Worm (Caenorhabditis elegans): ENCODE results near the gene set-21.

The set-21 gene

ce11 chrIV:4393942-4394460 lies 3.4 kb downstream of the set-21 start, which contains the start of gene ell-1:
Gene ell-1, plus strand, starts transcription at chrIV:4394410.
- peak; percentile 4 for TF ChIP-seq ceh-28 (tag; optimal IDR thresholded peaks at IDR 0.05)
- no peak for TF ChIP-seq ceh-82 (tag; optimal IDR thresholded peaks at IDR 0.05)
- no peak for TF ChIP-seq lin-15B (tag; optimal IDR thresholded peaks at IDR 0.05)
- no peak for TF ChIP-seq ama-1 (optimal IDR thresholded peaks at IDR 0.05)
- peak; percentile 18 for TF ChIP-seq pha-4 (tag; optimal IDR thresholded peaks at IDR 0.05)
- TF ChIP-seq nhr-25 (tag; optimal IDR thresholded peaks at IDR 0.05), result no peak
- TF ChIP-seq egl-5 (tag; optimal IDR thresholded peaks at IDR 0.05), result no peak
- no peak for TF ChIP-seq elt-2 (tag; optimal IDR thresholded peaks at IDR 0.05)
- no peak for TF ChIP-seq nhr-237 (tag; optimal IDR thresholded peaks at IDR 0.05)
- no peak for TF ChIP-seq daf-12 (tag; optimal IDR thresholded peaks at IDR 0.05)
- no peak for TF ChIP-seq elt-3 (tag; optimal IDR thresholded peaks at IDR 0.05)
- no peak for TF ChIP-seq skn-1 (tag; optimal IDR thresholded peaks at IDR 0.05)
- peak; percentile 3 for TF ChIP-seq nfya-1 (tag; optimal IDR thresholded peaks at IDR 0.05; ENCODE audit: insufficient read depth)
- no peak for TF ChIP-seq aly-2 (tag; optimal IDR thresholded peaks at IDR 0.05)

DNA sequence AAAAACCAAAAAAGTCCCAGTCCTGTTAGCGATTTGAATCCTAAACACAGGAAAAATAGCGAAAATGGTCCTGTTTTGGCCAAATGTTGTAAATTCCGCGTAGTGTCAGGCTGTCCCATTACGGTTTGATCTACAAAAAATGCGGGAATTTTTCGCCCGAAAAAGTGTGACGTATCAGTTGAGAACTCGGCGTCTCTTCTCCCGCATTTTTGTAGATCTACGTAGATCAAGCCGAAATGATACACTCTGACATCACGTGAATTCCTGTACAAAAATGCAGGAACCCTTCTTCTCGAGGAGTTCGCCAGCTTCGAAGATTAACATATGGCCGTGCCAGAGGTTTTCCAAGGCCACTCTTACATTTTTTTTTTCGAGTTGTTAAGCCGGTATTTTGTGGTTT lies 4.9 kb downstream of the set-21 start:
- no peak for TF ChIP-seq nhr-77 (tag; optimal IDR thresholded peaks at IDR 0.05)
- TF ChIP-seq skn-1 (tag; optimal IDR thresholded peaks at IDR 0.05), result no peak
- TF ChIP-seq mml-1 (tag; optimal IDR thresholded peaks at IDR 0.05), result no peak
- no peak for TF ChIP-seq ceh-28 (tag; optimal IDR thresholded peaks at IDR 0.05)
- TF ChIP-seq egl-27 (tag; optimal IDR thresholded peaks at IDR 0.05), result no peak
- no peak for TF ChIP-seq mdl-1 (tag; optimal IDR thresholded peaks at IDR 0.05)
- no peak for TF ChIP-seq jun-1 (tag; optimal IDR thresholded peaks at IDR 0.05)
- no peak for TF ChIP-seq nhr-25 (tag; optimal IDR thresholded peaks at IDR 0.05)
- no peak for TF ChIP-seq fkh-10 (GFP tag; optimal IDR thresholded peaks at IDR 0.05)
- TF ChIP-seq fkh-2 (tag; optimal IDR thresholded peaks at IDR 0.05), result no peak
- no peak for TF ChIP-seq nhr-43 (tag; optimal IDR thresholded peaks at IDR 0.05; ENCODE audit: poor library complexity, severe bottlenecking)

DNA sequence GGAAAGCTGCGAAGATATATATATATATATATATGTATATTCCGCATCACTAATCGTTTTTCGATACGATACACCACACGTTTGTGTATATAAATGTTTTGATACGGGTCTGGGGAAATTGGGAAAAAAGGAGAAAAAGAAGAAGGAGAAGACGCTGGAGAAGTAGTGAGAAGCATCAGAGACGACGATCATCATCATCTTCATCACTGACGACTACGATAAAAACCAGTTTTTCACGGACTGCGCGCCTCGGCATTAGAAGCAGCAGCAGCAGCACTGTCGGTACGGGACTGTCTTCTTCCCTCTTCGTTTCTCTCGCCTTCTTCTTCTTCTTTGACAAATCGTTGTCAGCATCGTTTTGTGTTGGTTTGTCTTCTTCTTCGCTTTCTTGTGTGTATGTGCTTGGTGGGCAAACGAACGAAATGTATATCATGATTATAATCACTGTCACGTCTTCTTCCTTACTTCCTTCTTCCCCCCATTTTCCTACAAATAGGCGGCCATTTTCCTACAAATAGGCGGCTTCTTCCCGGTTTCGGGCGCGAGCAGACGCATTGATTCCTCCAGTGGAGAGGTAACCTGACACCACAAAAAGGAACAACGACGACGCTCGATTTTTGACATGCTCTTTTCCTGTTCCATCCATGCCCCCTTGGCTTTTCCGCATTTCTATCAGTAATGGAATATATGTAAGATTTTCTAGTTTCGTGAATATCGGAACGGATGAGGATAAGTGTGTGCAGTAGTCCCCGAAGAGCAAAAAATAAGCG lies 5.6 kb downstream of the set-21 start:
- TF ChIP-seq nhr-43 (tag; optimal IDR thresholded peaks at IDR 0.05; ENCODE audit: poor library complexity, severe bottlenecking) (peak; percentile 68), tbx-2 (tag; optimal IDR thresholded peaks at IDR 0.05) (no peak), nfya-1 (tag; optimal IDR thresholded peaks at IDR 0.05; ENCODE audit: insufficient read depth) (no peak), lin-15B (tag; optimal IDR thresholded peaks at IDR 0.05) (no peak), nhr-23 (tag; optimal IDR thresholded peaks at IDR 0.05) (peak; percentile 53), nhr-67 (tag; optimal IDR thresholded peaks at IDR 0.05) (no peak), lsy-12 (tag; optimal IDR thresholded peaks at IDR 0.05) (no peak), nhr-25 (tag; optimal IDR thresholded peaks at IDR 0.05) (peak; percentile 89), fkh-10 (GFP tag; optimal IDR thresholded peaks at IDR 0.05) (no peak)

- TF ChIP-seq pha-4 (tag; optimal IDR thresholded peaks at IDR 0.05), result peak; percentile 91
- no peak for TF ChIP-seq egl-27 (tag; optimal IDR thresholded peaks at IDR 0.05)
- TF ChIP-seq elt-2 (tag; optimal IDR thresholded peaks at IDR 0.05), result peak; percentile 65
- no peak for TF ChIP-seq fkh-2 (tag; optimal IDR thresholded peaks at IDR 0.05)
- no peak for TF ChIP-seq ama-1 (optimal IDR thresholded peaks at IDR 0.05)
- TF ChIP-seq pqm-1 (tag; optimal IDR thresholded peaks at IDR 0.05), result peak; percentile 43
- TF ChIP-seq mml-1 (tag; optimal IDR thresholded peaks at IDR 0.05), result no peak
Observed at ce11 chrIV:4397111-4397510, 6.5 kb downstream of the set-21 start.

ce11 chrIV:4397586-4397985 lies 6.9 kb downstream of the set-21 start:
- peak; percentile 94 for TF ChIP-seq nfya-1 (tag; optimal IDR thresholded peaks at IDR 0.05; ENCODE audit: insufficient read depth)
- no peak for TF ChIP-seq ztf-4 (tag; optimal IDR thresholded peaks at IDR 0.05)

- TF ChIP-seq nhr-77 (tag; optimal IDR thresholded peaks at IDR 0.05), result no peak
- TF ChIP-seq sea-2 (GFP tag; optimal IDR thresholded peaks at IDR 0.05), result no peak
- no peak for TF ChIP-seq ceh-16 (tag; optimal IDR thresholded peaks at IDR 0.05)
- no peak for TF ChIP-seq elt-1 (tag; optimal IDR thresholded peaks at IDR 0.05)
- no peak for TF ChIP-seq nhr-67 (tag; optimal IDR thresholded peaks at IDR 0.05)
- peak; percentile 17 for TF ChIP-seq R02D3.7 (tag; optimal IDR thresholded peaks at IDR 0.05)
- peak; percentile 27 for TF ChIP-seq snpc-4 (tag; optimal IDR thresholded peaks at IDR 0.05)
- TF ChIP-seq nhr-11 (tag; optimal IDR thresholded peaks at IDR 0.05), result no peak
- no peak for TF ChIP-seq unc-39 (tag; optimal IDR thresholded peaks at IDR 0.05)
- TF ChIP-seq ceh-28 (tag; optimal IDR thresholded peaks at IDR 0.05), result no peak
- peak; percentile 1 for TF ChIP-seq lsy-12 (tag; optimal IDR thresholded peaks at IDR 0.05)
- TF ChIP-seq unc-62 (GFP tag; optimal IDR thresholded peaks at IDR 0.05), result no peak
- peak; percentile 73 for TF ChIP-seq nhr-25 (tag; optimal IDR thresholded peaks at IDR 0.05)
- no peak for TF ChIP-seq ztf-4 (tag; optimal IDR thresholded peaks at IDR 0.05)
- TF ChIP-seq pqm-1 (tag; optimal IDR thresholded peaks at IDR 0.05), result no peak
- peak in 1 of 3 experiments; percentile 47 for TF ChIP-seq elt-3 (tag; optimal IDR thresholded peaks at IDR 0.05)
- TF ChIP-seq nhr-43 (tag; optimal IDR thresholded peaks at IDR 0.05; ENCODE audit: poor library complexity, severe bottlenecking), result peak; percentile 48
- peak; percentile 22 for TF ChIP-seq pha-4 (tag; optimal IDR thresholded peaks at IDR 0.05)
- TF ChIP-seq eor-1 (tag; optimal IDR thresholded peaks at IDR 0.05), result no peak
- peak; percentile 6 for TF ChIP-seq tbx-2 (tag; optimal IDR thresholded peaks at IDR 0.05)
- no peak for TF ChIP-seq egl-27 (tag; optimal IDR thresholded peaks at IDR 0.05)
- TF ChIP-seq ama-1 (optimal IDR thresholded peaks at IDR 0.05), result peak; percentile 49
- TF ChIP-seq mdl-1 (tag; optimal IDR thresholded peaks at IDR 0.05), result no peak
Observed at ce11 chrIV:4398420-4398819, 7.8 kb downstream of the set-21 start.

Data from whole organism, L3 larva.